Worm (Caenorhabditis elegans) whole organism, mixed stage, embryonic: Measurements from ENCODE around the gene ger-1.

Source experiments
- M03D4.4 ChIP-seq: sonication (generic microtip); optimal IDR thresholded peaks from 2 replicates; lab custom pipeline; 2017; ENCODE audit warnings: mild to moderate bottlenecking, missing genetic modification characterization, missing compliant biosample characterization
- bed-3 ChIP-seq: fragments of 200-800 bp; sonication (Bioruptor generic); optimal IDR thresholded peaks from 3 replicates; lab custom pipeline; 2018; ENCODE audit warnings: mild to moderate bottlenecking, missing genetic modification characterization, moderate library complexity, missing compliant biosample characterization
- blmp-1 ChIP-seq: fragments of 150-350 bp; optimal IDR thresholded peaks from 2 replicates; lab custom pipeline; 2014; ENCODE audit warnings: missing biosample characterization, missing genetic modification characterization
- ceh-39 ChIP-seq: fragments of 150-350 bp; optimal IDR thresholded peaks from 2 replicates; lab custom pipeline; 2014; ENCODE audit warnings: missing biosample characterization, missing genetic modification characterization
- ceh-43 ChIP-seq: fragments of 200-800 bp; sonication (Bioruptor generic); optimal IDR thresholded peaks from 2 replicates; lab custom pipeline; 2018; ENCODE audit warnings: mild to moderate bottlenecking, missing genetic modification characterization, moderate library complexity, missing compliant biosample characterization
- ceh-83 ChIP-seq: fragments of 200-800 bp; sonication (Bioruptor generic); optimal IDR thresholded peaks from 2 replicates; lab custom pipeline; 2018; ENCODE audit warnings: mild to moderate bottlenecking, missing genetic modification characterization, missing compliant biosample characterization
- ces-1 ChIP-seq: fragments of 150-350 bp; optimal IDR thresholded peaks from 2 replicates; lab custom pipeline; 2014; ENCODE audit warnings: missing biosample characterization, missing genetic modification reagents, missing genetic modification characterization
- drap-1 ChIP-seq: fragments of 200-800 bp; sonication (Bioruptor generic); optimal IDR thresholded peaks from 3 replicates; lab custom pipeline; 2018; ENCODE audit warnings: mild to moderate bottlenecking, missing genetic modification characterization, missing compliant biosample characterization
- elt-1 ChIP-seq: sonication (generic microtip); optimal IDR thresholded peaks from 2 replicates; lab custom pipeline; 2017; ENCODE audit warnings: missing genetic modification characterization, mild to moderate bottlenecking, missing compliant biosample characterization, antibody characterized with exemption, moderate library complexity, borderline replicate concordance; ENCODE audit not compliant: insufficient read depth
- flh-1 ChIP-seq: fragments of 200-800 bp; sonication (Bioruptor generic); optimal IDR thresholded peaks from 2 replicates; lab custom pipeline; 2018; ENCODE audit warnings: mild to moderate bottlenecking, missing genetic modification characterization, moderate library complexity, missing compliant biosample characterization
- ham-2 ChIP-seq: fragments of 200-800 bp; sonication (Bioruptor generic); optimal IDR thresholded peaks from 2 replicates; lab custom pipeline; 2018; ENCODE audit warnings: mild to moderate bottlenecking, missing genetic modification characterization, missing compliant biosample characterization
- hlh-1 ChIP-seq: fragments of 150-350 bp; optimal IDR thresholded peaks from 2 replicates; lab custom pipeline; 2014; ENCODE audit warnings: missing biosample characterization, missing genetic modification reagents, missing genetic modification characterization
- lin-13 ChIP-seq: fragments of 150-350 bp; optimal IDR thresholded peaks from 2 replicates; lab custom pipeline; 2014; ENCODE audit warnings: missing biosample characterization, missing genetic modification characterization
- lin-32 ChIP-seq: fragments of 200-800 bp; sonication (Bioruptor generic); optimal IDR thresholded peaks from 2 replicates; lab custom pipeline; 2018; ENCODE audit warnings: mild to moderate bottlenecking, missing genetic modification characterization, missing compliant biosample characterization
- mab-5 ChIP-seq: fragments of 150-350 bp; optimal IDR thresholded peaks from 2 replicates; lab custom pipeline; 2014; ENCODE audit warnings: missing biosample characterization, missing genetic modification characterization
- mep-1 ChIP-seq: fragments of 150-350 bp; optimal IDR thresholded peaks from 2 replicates; lab custom pipeline; 2017; ENCODE audit warnings: missing biosample characterization, missing genetic modification reagents, missing genetic modification characterization, inconsistent platforms
- mls-2 ChIP-seq: sonication (generic microtip); optimal IDR thresholded peaks from 2 replicates; lab custom pipeline; 2016; ENCODE audit warnings: mild to moderate bottlenecking, missing genetic modification characterization, moderate library complexity, missing compliant biosample characterization
- nhr-12 ChIP-seq: fragments of 150-350 bp; optimal IDR thresholded peaks from 2 replicates; lab custom pipeline; 2014; ENCODE audit warnings: missing biosample characterization, missing genetic modification characterization
- nhr-2 ChIP-seq: fragments of 150-350 bp; optimal IDR thresholded peaks from 2 replicates; lab custom pipeline; 2014; ENCODE audit warnings: missing biosample characterization, missing genetic modification characterization
- nhr-237 ChIP-seq: fragments of 150-350 bp; optimal IDR thresholded peaks from 2 replicates; lab custom pipeline; 2014; ENCODE audit warnings: missing biosample characterization, missing genetic modification characterization
- nhr-28 ChIP-seq: fragments of 150-350 bp; optimal IDR thresholded peaks from 2 replicates; lab custom pipeline; 2014; ENCODE audit warnings: missing biosample characterization, missing genetic modification characterization
- nhr-76 ChIP-seq: sonication (generic microtip); optimal IDR thresholded peaks from 2 replicates; lab custom pipeline; 2017; ENCODE audit warnings: missing biosample characterization, missing genetic modification characterization
- pha-4 ChIP-seq: fragments of 150-350 bp; optimal IDR thresholded peaks from 2 replicates; lab custom pipeline; 2018; ENCODE audit warnings: missing biosample characterization, missing genetic modification reagents, missing genetic modification characterization
- sem-2 ChIP-seq: fragments of 200-800 bp; sonication (Bioruptor generic); optimal IDR thresholded peaks from 2 replicates; lab custom pipeline; 2018; ENCODE audit warnings: mild to moderate bottlenecking, missing genetic modification characterization, missing compliant biosample characterization
- snpc-4 ChIP-seq: fragments of 150-350 bp; optimal IDR thresholded peaks from 2 replicates; lab custom pipeline; 2014; ENCODE audit warnings: missing biosample characterization, missing genetic modification characterization
- sptf-1 ChIP-seq: sonication (generic microtip); optimal IDR thresholded peaks from 2 replicates; lab custom pipeline; 2017; ENCODE audit warnings: mild to moderate bottlenecking, missing genetic modification characterization, moderate library complexity, missing compliant biosample characterization
- tbx-8 ChIP-seq: fragments of 200-800 bp; sonication (Bioruptor generic); optimal IDR thresholded peaks from 2 replicates; lab custom pipeline; 2018; ENCODE audit warnings: mild to moderate bottlenecking, missing genetic modification characterization, moderate library complexity, missing compliant biosample characterization
- unc-120 ChIP-seq: sonication (generic microtip); optimal IDR thresholded peaks from 2 replicates; lab custom pipeline; 2017; ENCODE audit warnings: missing genetic modification characterization, missing compliant biosample characterization; ENCODE audit not compliant: poor library complexity, severe bottlenecking
- unc-39 ChIP-seq: fragments of 150-350 bp; optimal IDR thresholded peaks from 2 replicates; lab custom pipeline; 2014; ENCODE audit warnings: missing biosample characterization, missing genetic modification characterization
- zip-8 ChIP-seq: fragments of 150-350 bp; optimal IDR thresholded peaks from 2 replicates; lab custom pipeline; 2014; ENCODE audit warnings: missing biosample characterization, missing genetic modification characterization
- ztf-11 ChIP-seq: fragments of 150-350 bp; optimal IDR thresholded peaks from 2 replicates; lab custom pipeline; 2014; ENCODE audit warnings: missing biosample characterization, missing genetic modification characterization

Gene ger-1

ce11 chrIII:7087691-7088323 is 20.5 kb upstream of the ger-1 start, which contains the start of gene fubl-2:
Gene fubl-2 (minus strand): TSS chrIII:7087741.
- TF ChIP-seq lin-32 (GFP tag; lab: Kevin White, UChicago) (no peak), ztf-11 (tag; lab: Kevin White, UChicago) (no peak), nhr-76 (tag; lab: Kevin White, UChicago) (no peak), lin-13 (tag; lab: Kevin White, UChicago) (no peak), mep-1 (peak; percentile 27), pha-4 (tag; lab: Kevin White, UChicago) (no peak), nhr-28 (tag; lab: Kevin White, UChicago) (no peak), nhr-12 (tag; lab: Kevin White, UChicago) (no peak), M03D4.4 (tag; lab: Kevin White, UChicago) (no peak), mls-2 (no peak), ces-1 (GFP tag; lab: Kevin White, UChicago) (peak; percentile 4), nhr-237 (tag; lab: Kevin White, UChicago) (no peak), blmp-1 (no peak), hlh-1 (tag; lab: Kevin White, UChicago) (no peak), sem-2 (GFP tag; lab: Kevin White, UChicago) (no peak), sptf-1 (tag; lab: Kevin White, UChicago) (no peak), unc-120 (tag; lab: Kevin White, UChicago) (no peak), mab-5 (tag; lab: Kevin White, UChicago) (no peak), bed-3 (GFP tag; lab: Kevin White, UChicago) (no peak), snpc-4 (tag; lab: Kevin White, UChicago) (no peak), drap-1 (GFP tag; lab: Kevin White, UChicago) (no peak), tbx-8 (GFP tag; lab: Kevin White, UChicago) (no peak), zip-8 (tag; lab: Kevin White, UChicago) (no peak), unc-39 (tag; lab: Kevin White, UChicago) (no peak), ceh-39 (peak; percentile 80), ham-2 (no peak), elt-1 (no peak)

ce11 chrIII:7087180-7087579 is 19.9 kb upstream of the ger-1 start:
- TF ChIP-seq M03D4.4 (tag; lab: Kevin White, UChicago) (no peak), nhr-12 (tag; lab: Kevin White, UChicago) (no peak), drap-1 (GFP tag; lab: Kevin White, UChicago) (no peak), tbx-8 (GFP tag; lab: Kevin White, UChicago) (no peak), ham-2 (no peak), sptf-1 (tag; lab: Kevin White, UChicago) (no peak), ceh-39 (no peak), unc-120 (tag; lab: Kevin White, UChicago) (no peak), lin-13 (tag; lab: Kevin White, UChicago) (no peak), mab-5 (tag; lab: Kevin White, UChicago) (no peak), pha-4 (tag; lab: Kevin White, UChicago) (no peak), lin-32 (GFP tag; lab: Kevin White, UChicago) (no peak), ceh-83 (GFP tag; lab: Kevin White, UChicago) (no peak), bed-3 (GFP tag; lab: Kevin White, UChicago) (no peak), hlh-1 (tag; lab: Kevin White, UChicago) (no peak), nhr-2 (no peak), elt-1 (no peak), mep-1 (no peak), nhr-76 (tag; lab: Kevin White, UChicago) (no peak), ceh-43 (GFP tag; lab: Kevin White, UChicago) (no peak)

ce11 chrIII:7084908-7085307 is 17.6 kb upstream of the ger-1 start, which contains the start of gene tofu-7:
Gene tofu-7 (minus strand): TSS chrIII:7085018.
- no peak for TF ChIP-seq ztf-11 (tag; lab: Kevin White, UChicago)
- TF ChIP-seq tbx-8 (GFP tag; lab: Kevin White, UChicago): no peak
- TF ChIP-seq nhr-28 (tag; lab: Kevin White, UChicago): no peak
- no peak for TF ChIP-seq ceh-39
- TF ChIP-seq drap-1 (GFP tag; lab: Kevin White, UChicago): no peak
- no peak for TF ChIP-seq nhr-76 (tag; lab: Kevin White, UChicago)
- no peak for TF ChIP-seq sptf-1 (tag; lab: Kevin White, UChicago)
- TF ChIP-seq mls-2: no peak
- no peak for TF ChIP-seq lin-32 (GFP tag; lab: Kevin White, UChicago)
- no peak for TF ChIP-seq nhr-12 (tag; lab: Kevin White, UChicago)
- no peak for TF ChIP-seq unc-120 (tag; lab: Kevin White, UChicago)
- no peak for TF ChIP-seq flh-1 (GFP tag; lab: Kevin White, UChicago)
- no peak for TF ChIP-seq ham-2
